Fruit fly (Drosophila melanogaster): ENCODE results near the gene Elp4.
A peak's percentile ranks its signal among the peaks of the same experiment; 100 is the strongest.

Gene Elp4

dm6 chr2L:5519846-5520384 is 4.0 kb upstream of the Elp4 start, which contains the start of the genes CG7382 and cl (continued):
- no peak for TF ChIP-seq CG6163 (GFP tag; IDR thresholded peaks at IDR 0.05)
- peak; percentile 35 for TF ChIP-seq cyc (GFP tag; optimal IDR thresholded peaks at IDR 0.05)
- TF ChIP-seq svp (GFP tag) = no peak
- TF ChIP-seq CG8119 (GFP tag; IDR thresholded peaks at IDR 0.05) = no peak
- TF ChIP-seq CG8632 (GFP tag; optimal IDR thresholded peaks at IDR 0.05) = no peak
- TF ChIP-seq CG10631 (GFP tag; optimal IDR thresholded peaks at IDR 0.05) = peak; percentile 38
- no peak for TF ChIP-seq CG16779 (tag; optimal IDR thresholded peaks at IDR 0.05)
- TF ChIP-seq OdsH (GFP tag; optimal IDR thresholded peaks at IDR 0.05) = peak; percentile 31

dm6 chr2L:5520757-5521156 is 3.2 kb upstream of the Elp4 start:
- TF ChIP-seq CG15336 (GFP tag; IDR thresholded peaks at IDR 0.05) (no peak), CG3919 (GFP tag; optimal IDR thresholded peaks at IDR 0.05) (no peak), CG7368 (GFP tag; optimal IDR thresholded peaks at IDR 0.05) (peak; percentile 1), CG34406 (GFP tag; optimal IDR thresholded peaks at IDR 0.05) (peak; percentile 27), eg (GFP tag; IDR thresholded peaks at IDR 0.05) (0 out of 3 replicates have a peak, but pooled peaks have one; percentile 26), vri (GFP tag; optimal IDR thresholded peaks at IDR 0.05) (peak; percentile 81), esn (GFP tag; optimal IDR thresholded peaks at IDR 0.05) (peak; percentile 26), CG31627 (GFP tag; optimal IDR thresholded peaks at IDR 0.05) (peak; percentile 5), CG8119 (GFP tag; IDR thresholded peaks at IDR 0.05) (peak; percentile 20; the same call in 1 of the 3 replicates)

- TF ChIP-seq Hr39 (GFP tag; optimal IDR thresholded peaks at IDR 0.05) (no peak), fkh (GFP tag; optimal IDR thresholded peaks at IDR 0.05) (peak; percentile 86), CG1621 (tag; optimal IDR thresholded peaks at IDR 0.05) (no peak), Met (GFP tag; optimal IDR thresholded peaks at IDR 0.05) (no peak), Eip78C (GFP tag) (no peak), CG9139 (GFP tag; optimal IDR thresholded peaks at IDR 0.05) (no peak), CG32006 (GFP tag; optimal IDR thresholded peaks at IDR 0.05) (no peak)
Measured at dm6 chr2L:5525723-5526122, 1.8 kb downstream of the Elp4 start, which contains the start of gene Cap-D3. Gene Cap-D3 (plus strand): TSS chr2L:5525905.

- no peak for TF ChIP-seq CG16779 (tag; optimal IDR thresholded peaks at IDR 0.05)
- no peak for TF ChIP-seq Smox (GFP tag; optimal IDR thresholded peaks at IDR 0.05)
- no peak for TF ChIP-seq CG11902 (GFP tag; optimal IDR thresholded peaks at IDR 0.05)
- TF ChIP-seq CG10631 (GFP tag; optimal IDR thresholded peaks at IDR 0.05) = no peak
- TF ChIP-seq vri (GFP tag; optimal IDR thresholded peaks at IDR 0.05) = no peak
Measured at dm6 chr2L:5526738-5527137, 2.8 kb downstream of the Elp4 start, which contains the start of gene Cox11. Gene Cox11 (plus strand): TSS chr2L:5526957.

dm6 chr2L:5527861-5528260 is 3.9 kb downstream of the Elp4 start, which contains the start of gene CG31915:
Gene CG31915 (plus strand): TSS chr2L:5528123.
- TF ChIP-seq fkh (GFP tag; optimal IDR thresholded peaks at IDR 0.05) (no peak), Ets21C (GFP tag; optimal IDR thresholded peaks at IDR 0.05) (no peak), CG11762 (GFP tag; optimal IDR thresholded peaks at IDR 0.05; ENCODE audit: insufficient read depth) (no peak), CG1621 (tag; optimal IDR thresholded peaks at IDR 0.05) (peak; percentile 68)

- TF ChIP-seq CG6163 (GFP tag; IDR thresholded peaks at IDR 0.05) = 0 out of 3 replicates have a peak, but pooled peaks have one; percentile 26
- TF ChIP-seq fd85E (GFP tag; optimal IDR thresholded peaks at IDR 0.05) = no peak
Measured at dm6 chr2L:5532061-5532460, 8.1 kb downstream of the Elp4 start, which contains the start of gene Coq6. Gene Coq6 (minus strand): TSS chr2L:5532223.

- no peak for TF ChIP-seq Hr38 (GFP tag; optimal IDR thresholded peaks at IDR 0.05)
- TF ChIP-seq achi (GFP tag; optimal IDR thresholded peaks at IDR 0.05) = no peak
- TF ChIP-seq CG10631 (GFP tag; optimal IDR thresholded peaks at IDR 0.05) = no peak
- TF ChIP-seq fkh (GFP tag; optimal IDR thresholded peaks at IDR 0.05) = no peak
- TF ChIP-seq CG32006 (GFP tag; optimal IDR thresholded peaks at IDR 0.05) = no peak
- TF ChIP-seq Gug (GFP tag; IDR thresholded peaks at IDR 0.05) = no peak
- no peak for TF ChIP-seq Sox102F (GFP tag; optimal IDR thresholded peaks at IDR 0.05)
- TF ChIP-seq eg (GFP tag; IDR thresholded peaks at IDR 0.05) = no peak
- TF ChIP-seq vri (GFP tag; optimal IDR thresholded peaks at IDR 0.05) = no peak
Measured at dm6 chr2L:5536658-5537057, 12.7 kb downstream of the Elp4 start, which contains the start of gene tomb. Gene tomb (minus strand): TSS chr2L:5536758.
